Worm (Caenorhabditis elegans) whole organism, midembryonic: ENCODE measurements around the gene odr-3.

ENCODE experiments used
- flt-1 ChIP-seq: fragments of 200-800 bp; sonication (Bioruptor generic); IDR thresholded peaks from 2 replicates; pipeline ENCODE4 v1.3.6; 2022; ENCODE audit warnings: missing genetic modification characterization, missing compliant biosample characterization
- klf-2 ChIP-seq: fragments of 200-800 bp; sonication (Bioruptor generic); conservative IDR thresholded peaks from 2 replicates; pipeline ENCODE4 v1.3.6; 2022; ENCODE audit warnings: missing genetic modification reagents, missing genetic modification characterization, missing compliant biosample characterization
- tab-1 ChIP-seq: fragments of 200-800 bp; sonication (Bioruptor generic); IDR thresholded peaks from 2 replicates; pipeline ENCODE4 v1.3.6; 2022; ENCODE audit warnings: missing genetic modification characterization, missing compliant biosample characterization
- ztf-23 ChIP-seq: fragments of 200-800 bp; sonication (Bioruptor generic); IDR thresholded peaks from 2 replicates; pipeline ENCODE4 v1.3.6; 2022; ENCODE audit warnings: missing genetic modification reagents, missing genetic modification characterization, missing compliant biosample characterization

ce11 chrV:13202127-13202610 lies 47.2 kb downstream of the odr-3 start, which contains the start of the genes col-159 and col-160:
- TF ChIP-seq flt-1 (GFP tag; lab: Robert Waterston, UW) (no peak), ztf-23 (GFP tag; lab: Robert Waterston, UW) (no peak), klf-2 (GFP tag; lab: Robert Waterston, UW) (no peak), tab-1 (no peak)
